Fruit fly (Drosophila melanogaster) whole organism, embryonic: Measurements from ENCODE around the gene CG44005.

Source experiments
- CG1602 ChIP-seq: fragments of 200-800 bp; sonication (Bioruptor generic); optimal IDR thresholded peaks from 3 replicates; lab custom pipeline; 2016; ENCODE audit warnings: missing biosample characterization, missing genetic modification characterization
- CG4328 ChIP-seq: fragments of 200-800 bp; sonication (Bioruptor generic); optimal IDR thresholded peaks from 3 replicates; lab custom pipeline; 2017; ENCODE audit warnings: missing biosample characterization, missing genetic modification reagents, missing genetic modification characterization
- Nf-YA ChIP-seq: fragments of 200-800 bp; sonication (Bioruptor generic); IDR thresholded peaks from 2 replicates; pipeline ENCODE4 v1.3.6; 2022; ENCODE audit warnings: missing biosample characterization, missing genetic modification characterization
- btn ChIP-seq: fragments of 200-800 bp; sonication (Bioruptor generic); optimal IDR thresholded peaks from 2 replicates; lab custom pipeline; 2016; ENCODE audit warnings: missing biosample characterization, missing genetic modification characterization
- corto ChIP-seq: fragments of 200-800 bp; sonication (Bioruptor generic); optimal IDR thresholded peaks from 2 replicates; lab custom pipeline; 2016; ENCODE audit warnings: missing biosample characterization, mild to moderate bottlenecking, missing genetic modification characterization, moderate library complexity
- gce ChIP-seq: fragments of 200-800 bp; sonication (Bioruptor generic); IDR thresholded peaks from 3 replicates; pipeline ENCODE4 v1.3.6; 2022; ENCODE audit warnings: missing biosample characterization, missing genetic modification characterization
- h ChIP-seq: fragments of >200 bp; optimal IDR thresholded peaks from 2 replicates; lab custom pipeline; 2017

dm6 chr3L:18081957-18082356, 10.0 kb upstream of the CG44005 start:
- TF ChIP-seq h (lab: Kevin White, UChicago) = no peak
- TF ChIP-seq corto (GFP tag; lab: Kevin White, UChicago) = no peak
- no peak for TF ChIP-seq btn (GFP tag; lab: Kevin White, UChicago)
- TF ChIP-seq CG1602 (GFP tag; lab: Kevin White, UChicago) = no peak
- no peak for TF ChIP-seq gce (GFP tag; lab: Robert Waterston, UW)
- no peak for TF ChIP-seq Nf-YA (GFP tag; lab: Robert Waterston, UW)
- no peak for TF ChIP-seq CG4328
